Worm (Caenorhabditis elegans) whole organism, early embryonic: ENCODE measurements around the gene EGAP5.1.

ENCODE experiments used
- B0310.2 ChIP-seq: sonication (generic microtip); optimal IDR thresholded peaks from 2 replicates; lab custom pipeline; 2016; ENCODE audit warnings: mild to moderate bottlenecking, missing genetic modification characterization, missing compliant biosample characterization
- F13C5.2 ChIP-seq: sonication (generic microtip); optimal IDR thresholded peaks from 2 replicates; lab custom pipeline; 2017; ENCODE audit warnings: mild to moderate bottlenecking, missing genetic modification characterization, inconsistent platforms, missing compliant biosample characterization
- aly-1 ChIP-seq: sonication (generic microtip); optimal IDR thresholded peaks from 2 replicates; lab custom pipeline; 2016; ENCODE audit warnings: missing genetic modification characterization, missing compliant biosample characterization
- ama-1 ChIP-seq: fragments of 150-350 bp; optimal IDR thresholded peaks from 2 replicates; lab custom pipeline; 2014
- ceh-13 ChIP-seq: fragments of 200-800 bp; sonication (Bioruptor generic); optimal IDR thresholded peaks from 2 replicates; lab custom pipeline; 2018; ENCODE audit warnings: mild to moderate bottlenecking, missing genetic modification characterization, missing compliant biosample characterization
- ceh-36 ChIP-seq: sonication (generic microtip); optimal IDR thresholded peaks from 2 replicates; lab custom pipeline; 2016; ENCODE audit warnings: missing genetic modification characterization, inconsistent platforms, missing compliant biosample characterization
- ets-7 ChIP-seq: sonication (generic microtip); optimal IDR thresholded peaks from 2 replicates; lab custom pipeline; 2016; ENCODE audit warnings: missing genotype, missing genetic modification characterization, missing compliant biosample characterization
- flt-1 ChIP-seq: fragments of 200-800 bp; sonication (Bioruptor generic); IDR thresholded peaks from 2 replicates; pipeline ENCODE4 v1.3.6; 2022; ENCODE audit warnings: missing genetic modification characterization, missing compliant biosample characterization
- hmbx-1 ChIP-seq: sonication (generic microtip); optimal IDR thresholded peaks from 2 replicates; lab custom pipeline; 2016; ENCODE audit warnings: mild to moderate bottlenecking, missing genetic modification characterization, missing compliant biosample characterization
- hmg-4 ChIP-seq: fragments of 200-800 bp; sonication (Bioruptor generic); optimal IDR thresholded peaks from 2 replicates; lab custom pipeline; 2018; ENCODE audit warnings: mild to moderate bottlenecking, missing genetic modification characterization, missing compliant biosample characterization
- hnd-1 ChIP-seq: sonication (generic microtip); optimal IDR thresholded peaks from 2 replicates; lab custom pipeline; 2016; ENCODE audit warnings: missing genetic modification characterization, missing compliant biosample characterization
- pes-1 ChIP-seq: fragments of 200-800 bp; sonication (Bioruptor generic); IDR thresholded peaks from 2 replicates; pipeline ENCODE4 v1.3.6; 2022; ENCODE audit warnings: missing genetic modification reagents, missing genetic modification characterization, missing compliant biosample characterization
- scrt-1 ChIP-seq: fragments of 200-800 bp; sonication (Bioruptor generic); IDR thresholded peaks from 2 replicates; pipeline ENCODE4 v1.3.6; 2022; ENCODE audit warnings: missing genetic modification characterization, missing compliant biosample characterization
- sea-1 ChIP-seq: fragments of 200-800 bp; sonication (Bioruptor generic); conservative IDR thresholded peaks from 2 replicates; pipeline ENCODE4 v1.3.6; 2022; ENCODE audit warnings: missing genetic modification characterization, missing compliant biosample characterization
- tbx-11 ChIP-seq: fragments of 200-800 bp; sonication (Bioruptor generic); IDR thresholded peaks from 2 replicates; pipeline ENCODE4 v1.3.6; 2022; ENCODE audit warnings: missing genetic modification characterization, missing compliant biosample characterization
- tbx-37 ChIP-seq: fragments of 200-800 bp; sonication (Bioruptor generic); conservative IDR thresholded peaks from 2 replicates; pipeline ENCODE4 v1.3.6; 2022; ENCODE audit warnings: missing genetic modification reagents, missing genetic modification characterization, missing compliant biosample characterization
- tra-4 ChIP-seq: sonication (generic microtip); optimal IDR thresholded peaks from 2 replicates; lab custom pipeline; 2017; ENCODE audit warnings: missing genetic modification characterization, missing compliant biosample characterization

EGAP5.1 gene

DNA sequence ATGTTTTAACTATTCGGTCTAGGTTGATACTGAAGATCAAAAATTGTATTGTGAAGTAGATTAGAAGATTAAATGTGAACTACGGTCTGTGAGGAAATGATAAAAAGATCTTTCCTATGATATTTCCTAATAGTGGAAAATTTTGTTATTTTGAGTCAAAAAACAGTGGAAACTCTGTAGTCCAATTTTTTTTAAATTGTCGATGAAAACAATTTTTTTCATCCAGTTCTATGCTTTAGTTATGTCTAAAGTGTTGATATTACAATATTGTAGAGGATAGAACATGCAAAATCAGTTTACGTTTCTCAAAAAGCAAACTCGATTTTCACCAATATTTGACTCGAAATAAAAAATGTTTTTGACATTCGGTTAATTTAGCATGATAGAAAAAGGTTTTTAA, 43.2 kb upstream of the EGAP5.1 start:
- TF ChIP-seq hmbx-1 (no peak), pes-1 (no peak), ceh-36 (tag; lab: Kevin White, UChicago) (no peak), tra-4 (tag; lab: Kevin White, UChicago) (no peak), ceh-13 (GFP tag; lab: Kevin White, UChicago) (no peak), flt-1 (GFP tag; lab: Robert Waterston, UW) (no peak), ets-7 (no peak), B0310.2 (tag; lab: Kevin White, UChicago) (no peak), hnd-1 (tag; lab: Kevin White, UChicago) (no peak), aly-1 (no peak), tbx-11 (GFP tag; lab: Robert Waterston, UW) (no peak), tbx-37 (no peak), sea-1 (GFP tag; lab: Robert Waterston, UW) (no peak), F13C5.2 (no peak), ama-1 (no peak)

DNA sequence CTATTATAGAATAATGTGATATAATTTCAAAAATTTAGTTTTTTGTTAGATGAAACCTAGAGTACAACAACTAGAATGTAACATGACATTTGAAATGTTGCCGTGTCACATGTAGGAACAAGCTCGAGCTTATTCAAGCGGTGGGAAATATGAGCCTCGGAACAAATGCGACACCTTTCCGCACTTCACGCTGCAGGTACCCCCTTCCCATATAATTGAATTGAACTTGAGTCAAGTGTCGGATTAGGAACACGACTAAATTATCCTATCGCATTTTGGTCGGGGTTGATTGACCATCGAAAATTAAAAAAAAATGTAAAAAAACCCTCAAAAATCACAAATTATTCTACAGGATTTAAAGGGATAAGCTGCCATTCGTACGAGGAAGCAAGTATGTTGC, 42.7 kb upstream of the EGAP5.1 start:
- no peak for TF ChIP-seq sea-1 (GFP tag; lab: Robert Waterston, UW)
- TF ChIP-seq tbx-37, result no peak
- no peak for TF ChIP-seq tra-4 (tag; lab: Kevin White, UChicago)

DNA sequence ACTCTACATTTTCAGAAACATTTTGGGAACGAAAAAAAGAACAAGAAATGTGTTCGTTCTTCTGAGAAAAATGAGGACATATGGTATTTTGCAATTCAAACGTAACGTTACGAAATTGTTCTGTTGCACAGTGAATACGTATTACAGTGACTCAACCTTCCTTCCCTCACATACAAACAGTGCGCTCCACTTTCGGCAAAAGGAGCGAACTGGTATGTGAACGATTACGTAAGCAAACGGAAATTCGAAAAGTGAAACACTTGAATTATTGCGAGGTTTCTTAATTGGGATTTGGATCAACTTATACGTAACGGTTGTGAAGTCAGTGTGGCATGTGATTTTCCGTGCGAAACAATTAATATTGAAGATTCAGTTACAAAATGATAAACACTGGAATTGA, 42.0 kb upstream of the EGAP5.1 start:
- TF ChIP-seq B0310.2 (tag; lab: Kevin White, UChicago) (no peak), hmbx-1 (no peak), tbx-11 (GFP tag; lab: Robert Waterston, UW) (no peak), ceh-13 (GFP tag; lab: Kevin White, UChicago) (no peak), F13C5.2 (no peak), ama-1 (no peak), hnd-1 (tag; lab: Kevin White, UChicago) (no peak), tra-4 (tag; lab: Kevin White, UChicago) (no peak), scrt-1 (GFP tag; lab: Robert Waterston, UW) (no peak), ets-7 (no peak), tbx-37 (no peak), hmg-4 (GFP tag; lab: Kevin White, UChicago) (no peak), ceh-36 (tag; lab: Kevin White, UChicago) (no peak), sea-1 (GFP tag; lab: Robert Waterston, UW) (no peak)

DNA sequence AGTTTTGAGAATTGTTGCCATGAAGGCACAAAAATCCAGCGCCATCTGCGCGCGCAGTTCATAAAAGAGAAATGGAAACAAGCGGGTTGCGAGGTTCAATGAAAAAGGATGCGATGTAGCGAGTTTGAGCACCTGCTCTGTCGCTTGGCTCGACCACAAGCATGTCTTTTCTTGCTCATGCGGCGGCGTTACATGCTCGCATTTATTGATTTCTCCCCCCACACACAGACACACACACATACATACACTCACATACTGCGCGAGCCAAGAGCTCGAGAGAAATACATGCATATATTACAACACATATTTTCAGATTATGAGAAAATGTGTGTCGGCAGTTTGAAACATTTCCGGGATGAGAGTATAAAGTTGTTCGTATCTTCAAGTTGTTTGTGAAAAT, 41.1 kb upstream of the EGAP5.1 start:
- no peak for TF ChIP-seq hnd-1 (tag; lab: Kevin White, UChicago)
- no peak for TF ChIP-seq sea-1 (GFP tag; lab: Robert Waterston, UW)
- no peak for TF ChIP-seq scrt-1 (GFP tag; lab: Robert Waterston, UW)
- TF ChIP-seq aly-1, result no peak
- TF ChIP-seq B0310.2 (tag; lab: Kevin White, UChicago), result no peak
- TF ChIP-seq pes-1, result no peak
- TF ChIP-seq hmbx-1, result no peak

DNA sequence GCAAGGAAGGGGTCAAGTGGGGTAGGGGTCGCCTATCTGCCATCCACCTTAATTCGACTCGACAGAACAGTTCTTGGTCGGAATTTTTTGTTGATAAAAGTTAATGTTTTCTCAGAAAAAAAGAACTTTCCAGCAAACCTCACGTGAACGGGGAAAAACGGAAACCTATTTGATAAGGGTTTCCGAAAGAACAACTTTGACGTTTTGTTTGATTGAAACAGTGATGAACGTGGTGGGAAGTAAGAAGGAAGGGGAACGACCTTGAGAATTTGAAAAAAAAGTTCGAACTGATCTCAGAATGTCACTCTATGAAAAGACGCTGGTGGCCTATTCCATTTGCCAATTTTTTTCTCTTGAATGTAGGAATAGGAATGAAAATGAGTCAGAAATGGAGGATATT, 40.5 kb upstream of the EGAP5.1 start:
- TF ChIP-seq hnd-1 (tag; lab: Kevin White, UChicago) (no peak), ceh-13 (GFP tag; lab: Kevin White, UChicago) (no peak), scrt-1 (GFP tag; lab: Robert Waterston, UW) (no peak), hmbx-1 (no peak), B0310.2 (tag; lab: Kevin White, UChicago) (no peak), tbx-37 (no peak), sea-1 (GFP tag; lab: Robert Waterston, UW) (no peak)

DNA sequence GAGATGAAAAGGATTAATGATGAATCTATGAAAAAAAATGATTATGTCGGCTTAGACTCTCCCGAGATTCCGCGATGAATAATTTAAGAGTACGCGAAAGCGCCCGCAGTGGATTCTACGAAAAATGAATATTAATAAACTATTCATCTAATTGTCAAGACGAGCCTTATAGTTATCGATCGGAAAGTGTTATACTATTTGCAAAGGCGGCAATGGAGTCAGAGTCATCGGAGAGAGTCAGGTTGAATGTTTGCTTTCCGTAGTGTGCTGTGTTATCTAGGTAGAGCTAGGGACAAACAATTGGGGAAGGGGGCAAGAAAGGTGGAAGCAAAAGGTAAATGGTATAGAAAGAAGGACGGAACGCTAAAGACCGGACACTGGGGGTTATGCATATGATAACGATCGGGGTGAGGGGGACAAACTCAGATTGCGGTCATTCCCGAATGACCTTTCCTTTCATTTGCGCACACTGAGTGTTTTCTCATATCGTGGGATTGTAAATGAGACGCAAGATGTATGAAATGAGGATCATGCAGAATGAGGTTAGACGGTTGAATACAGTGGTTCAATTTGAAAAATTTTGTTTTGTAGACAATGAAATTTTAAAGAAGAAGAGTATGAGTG, 40.0 kb upstream of the EGAP5.1 start:
- TF ChIP-seq ceh-36 (tag; lab: Kevin White, UChicago), result no peak
- TF ChIP-seq tra-4 (tag; lab: Kevin White, UChicago), result no peak
- no peak for TF ChIP-seq B0310.2 (tag; lab: Kevin White, UChicago)
- no peak for TF ChIP-seq flt-1 (GFP tag; lab: Robert Waterston, UW)
- no peak for TF ChIP-seq scrt-1 (GFP tag; lab: Robert Waterston, UW)
- no peak for TF ChIP-seq sea-1 (GFP tag; lab: Robert Waterston, UW)
- TF ChIP-seq ama-1, result no peak
- no peak for TF ChIP-seq ceh-13 (GFP tag; lab: Kevin White, UChicago)
- TF ChIP-seq hmbx-1, result no peak
- no peak for TF ChIP-seq ets-7
- 0 out of 2 replicates have a peak, but pooled peaks have one; percentile 9 for TF ChIP-seq tbx-11 (GFP tag; lab: Robert Waterston, UW)
- no peak for TF ChIP-seq pes-1
- no peak for TF ChIP-seq aly-1
- no peak for TF ChIP-seq F13C5.2
- no peak for TF ChIP-seq hnd-1 (tag; lab: Kevin White, UChicago)
- peak; percentile 45 for TF ChIP-seq hmg-4 (GFP tag; lab: Kevin White, UChicago)
- no peak for TF ChIP-seq tbx-37

DNA sequence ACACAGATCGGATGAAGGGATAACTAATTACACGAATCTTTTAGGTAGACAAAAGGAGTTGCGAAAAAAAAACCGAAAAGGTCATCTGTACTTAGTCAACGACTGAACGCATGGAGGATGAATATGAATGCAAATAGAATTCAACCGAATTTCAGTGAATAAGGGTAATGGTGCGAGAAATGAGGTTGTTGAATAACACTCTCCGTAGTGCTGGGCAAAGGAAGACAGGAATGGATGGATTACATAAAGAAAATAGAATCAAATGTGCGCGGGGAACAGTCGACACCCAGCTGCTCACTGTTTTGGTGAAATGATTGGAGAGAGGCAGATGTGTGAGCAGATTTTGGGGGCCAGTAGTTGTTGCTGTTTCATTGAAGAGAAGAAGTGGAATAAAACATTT, 38.6 kb upstream of the EGAP5.1 start:
- TF ChIP-seq tra-4 (tag; lab: Kevin White, UChicago), result no peak
- TF ChIP-seq scrt-1 (GFP tag; lab: Robert Waterston, UW), result no peak
- TF ChIP-seq ets-7, result no peak
- TF ChIP-seq sea-1 (GFP tag; lab: Robert Waterston, UW), result no peak
- no peak for TF ChIP-seq ceh-36 (tag; lab: Kevin White, UChicago)
- TF ChIP-seq ceh-13 (GFP tag; lab: Kevin White, UChicago), result no peak

DNA sequence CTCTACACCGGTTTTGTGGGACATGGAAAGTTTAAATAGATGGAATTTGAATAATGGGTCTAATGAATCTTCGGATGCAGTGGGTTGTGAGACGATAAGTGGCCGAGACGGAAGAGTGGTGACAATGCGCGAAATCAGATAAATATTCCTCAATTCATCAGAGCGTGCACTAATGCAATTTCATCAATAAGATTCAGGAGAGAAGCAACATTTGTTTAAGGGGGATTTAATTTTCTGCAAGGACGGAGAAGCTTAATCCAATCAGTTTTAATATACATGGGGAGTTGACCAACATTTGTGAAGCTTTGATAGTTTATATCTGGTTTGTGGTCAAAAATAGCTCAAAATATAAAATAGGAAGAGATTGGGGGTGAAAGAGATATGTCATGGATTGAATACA, 33.4 kb upstream of the EGAP5.1 start:
- TF ChIP-seq F13C5.2 (no peak), aly-1 (no peak), ceh-13 (GFP tag; lab: Kevin White, UChicago) (no peak), pes-1 (no peak), ama-1 (no peak), ets-7 (no peak), hmbx-1 (no peak), ceh-36 (tag; lab: Kevin White, UChicago) (no peak), tbx-11 (GFP tag; lab: Robert Waterston, UW) (no peak), hnd-1 (tag; lab: Kevin White, UChicago) (no peak)
